Worm (Caenorhabditis elegans): Measurements from ENCODE around the gene tgt-1.

- TF ChIP-seq dao-5 (tag; optimal IDR thresholded peaks at IDR 0.05), result no peak
- no peak for TF ChIP-seq him-1 (tag; optimal IDR thresholded peaks at IDR 0.05)
- no peak for TF ChIP-seq W03F9.2 (tag; optimal IDR thresholded peaks at IDR 0.05)
Observed at ce11 chrIV:11949717-11950116, 9.9 kb downstream of the tgt-1 start, which contains the start of gene hdl-1.
